Worm (Caenorhabditis elegans) whole organism, L3 larva: ENCODE measurements around the gene ZK470.4.

Experiments used
- aly-2 ChIP-seq: fragments of 150-350 bp; optimal IDR thresholded peaks from 2 replicates; lab custom pipeline; 2014; ENCODE audit warnings: missing biosample characterization, missing genetic modification characterization
- ama-1 ChIP-seq: fragments of 150-350 bp; optimal IDR thresholded peaks from 2 replicates; lab custom pipeline; 2018
- ceh-28 ChIP-seq: fragments of 150-350 bp; optimal IDR thresholded peaks from 2 replicates; lab custom pipeline; 2014; ENCODE audit warnings: missing biosample characterization, missing genetic modification reagents, missing genetic modification characterization
- ceh-82 ChIP-seq: fragments of 150-350 bp; optimal IDR thresholded peaks from 2 replicates; lab custom pipeline; 2014; ENCODE audit warnings: missing biosample characterization, missing genetic modification characterization
- daf-12 ChIP-seq: fragments of 150-350 bp; optimal IDR thresholded peaks from 2 replicates; lab custom pipeline; 2014; ENCODE audit warnings: missing biosample characterization, missing genetic modification reagents, missing genetic modification characterization
- egl-27 ChIP-seq: sonication (generic microtip); optimal IDR thresholded peaks from 4 replicates; lab custom pipeline; 2017; ENCODE audit warnings: missing biosample characterization, missing genetic modification reagents, missing genetic modification characterization
- egl-5 ChIP-seq: fragments of 150-350 bp; optimal IDR thresholded peaks from 2 replicates; lab custom pipeline; 2017; ENCODE audit warnings: missing biosample characterization, missing genetic modification reagents, missing genetic modification characterization, inconsistent platforms
- elt-1 ChIP-seq: fragments of 150-350 bp; optimal IDR thresholded peaks from 2 replicates; lab custom pipeline; 2014; ENCODE audit warnings: missing biosample characterization, missing genetic modification characterization
- elt-2 ChIP-seq: sonication (generic microtip); optimal IDR thresholded peaks from 2 replicates; lab custom pipeline; 2016; ENCODE audit warnings: missing genetic modification reagents, mild to moderate bottlenecking, missing genetic modification characterization, missing compliant biosample characterization
- elt-3 ChIP-seq, 3 experiments: fragments of 150-350 bp in 1 of 3; sonication (generic microtip) in 2 of 3; optimal IDR thresholded peaks; 2 replicates in 2 of 3; 4 replicates in 1 of 3; lab custom pipeline; 2014 to 2017; ENCODE audit warnings: missing biosample characterization in 3 of 3, missing genetic modification characterization in 3 of 3
- eor-1 ChIP-seq, 2 experiments: fragments of 150-350 bp; optimal IDR thresholded peaks; 2 replicates each; lab custom pipeline; 2014 to 2018; ENCODE audit warnings: missing biosample characterization in 2 of 2, missing genetic modification characterization in 2 of 2
- hmg-11 ChIP-seq: sonication (generic microtip); optimal IDR thresholded peaks from 2 replicates; lab custom pipeline; 2016; ENCODE audit warnings: missing genetic modification characterization, missing compliant biosample characterization
- jun-1 ChIP-seq: fragments of 150-350 bp; optimal IDR thresholded peaks from 2 replicates; lab custom pipeline; 2014; ENCODE audit warnings: missing biosample characterization, missing genetic modification reagents, missing genetic modification characterization
- lin-15B ChIP-seq: fragments of 150-350 bp; optimal IDR thresholded peaks from 2 replicates; lab custom pipeline; 2014; ENCODE audit warnings: missing biosample characterization, missing genetic modification characterization
- lsy-12 ChIP-seq: sonication (generic microtip); optimal IDR thresholded peaks from 2 replicates; lab custom pipeline; 2016; ENCODE audit warnings: mild to moderate bottlenecking, missing genetic modification characterization, missing compliant biosample characterization
- mdl-1 ChIP-seq: fragments of 150-350 bp; optimal IDR thresholded peaks from 2 replicates; lab custom pipeline; 2014; ENCODE audit warnings: missing biosample characterization, missing genetic modification characterization
- mml-1 ChIP-seq: fragments of 150-350 bp; sonication (generic microtip); optimal IDR thresholded peaks from 3 replicates; lab custom pipeline; 2014; ENCODE audit warnings: missing biosample characterization, missing genetic modification characterization
- nfya-1 ChIP-seq: sonication (generic microtip); optimal IDR thresholded peaks from 2 replicates; lab custom pipeline; 2017; ENCODE audit warnings: missing genetic modification characterization, mild to moderate bottlenecking, missing compliant biosample characterization, antibody characterized with exemption, moderate library complexity; ENCODE audit not compliant: insufficient read depth
- nhr-11 ChIP-seq: fragments of 150-350 bp; optimal IDR thresholded peaks from 2 replicates; lab custom pipeline; 2014; ENCODE audit warnings: missing biosample characterization, missing genetic modification characterization
- nhr-12 ChIP-seq: fragments of 150-350 bp; optimal IDR thresholded peaks from 2 replicates; lab custom pipeline; 2014; ENCODE audit warnings: missing biosample characterization, missing genetic modification characterization
- nhr-23 ChIP-seq: fragments of 150-350 bp; optimal IDR thresholded peaks from 2 replicates; lab custom pipeline; 2014; ENCODE audit warnings: missing biosample characterization, missing genetic modification reagents, missing genetic modification characterization
- nhr-25 ChIP-seq: sonication (generic microtip); optimal IDR thresholded peaks from 2 replicates; lab custom pipeline; 2017; ENCODE audit warnings: missing biosample characterization, missing genetic modification characterization
- nhr-43 ChIP-seq: sonication (generic microtip); optimal IDR thresholded peaks from 2 replicates; lab custom pipeline; 2016; ENCODE audit warnings: mild to moderate bottlenecking, missing genetic modification characterization, missing compliant biosample characterization; ENCODE audit not compliant: poor library complexity, severe bottlenecking
- nhr-76 ChIP-seq: fragments of 150-350 bp; sonication (generic microtip); optimal IDR thresholded peaks from 5 replicates; lab custom pipeline; 2014; ENCODE audit warnings: missing biosample characterization, missing genetic modification characterization
- pha-4 ChIP-seq: fragments of 150-350 bp; optimal IDR thresholded peaks from 2 replicates; lab custom pipeline; 2014; ENCODE audit warnings: missing biosample characterization, missing genetic modification reagents, missing genetic modification characterization
- pqm-1 ChIP-seq: fragments of 150-350 bp; optimal IDR thresholded peaks from 2 replicates; lab custom pipeline; 2017; ENCODE audit warnings: missing biosample characterization, missing genetic modification characterization, inconsistent platforms
- skn-1 ChIP-seq: fragments of 150-350 bp; optimal IDR thresholded peaks from 2 replicates; lab custom pipeline; 2014; ENCODE audit warnings: missing biosample characterization, missing genetic modification characterization
- snpc-4 ChIP-seq: fragments of 150-350 bp; optimal IDR thresholded peaks from 2 replicates; lab custom pipeline; 2014; ENCODE audit warnings: missing biosample characterization, missing genetic modification characterization
- tbx-2 ChIP-seq: sonication (generic microtip); optimal IDR thresholded peaks from 2 replicates; lab custom pipeline; 2016; ENCODE audit warnings: mild to moderate bottlenecking, missing genetic modification characterization, missing compliant biosample characterization
- unc-39 ChIP-seq: sonication (generic microtip); optimal IDR thresholded peaks from 4 replicates; lab custom pipeline; 2017; ENCODE audit warnings: missing biosample characterization, missing genetic modification characterization
- unc-62 ChIP-seq: fragments of 150-350 bp; sonication (generic microtip); optimal IDR thresholded peaks from 4 replicates; lab custom pipeline; 2014; ENCODE audit warnings: missing biosample characterization, missing genetic modification reagents, missing genetic modification characterization
- zag-1 ChIP-seq: fragments of 150-350 bp; optimal IDR thresholded peaks from 2 replicates; lab custom pipeline; 2014; ENCODE audit warnings: missing biosample characterization, missing genetic modification characterization
- ztf-11 ChIP-seq: fragments of 150-350 bp; optimal IDR thresholded peaks from 2 replicates; lab custom pipeline; 2014; ENCODE audit warnings: missing biosample characterization, missing genetic modification characterization
- ztf-4 ChIP-seq: fragments of 150-350 bp; optimal IDR thresholded peaks from 2 replicates; lab custom pipeline; 2014; ENCODE audit warnings: missing biosample characterization, missing genetic modification characterization

The ZK470.4 gene

DNA sequence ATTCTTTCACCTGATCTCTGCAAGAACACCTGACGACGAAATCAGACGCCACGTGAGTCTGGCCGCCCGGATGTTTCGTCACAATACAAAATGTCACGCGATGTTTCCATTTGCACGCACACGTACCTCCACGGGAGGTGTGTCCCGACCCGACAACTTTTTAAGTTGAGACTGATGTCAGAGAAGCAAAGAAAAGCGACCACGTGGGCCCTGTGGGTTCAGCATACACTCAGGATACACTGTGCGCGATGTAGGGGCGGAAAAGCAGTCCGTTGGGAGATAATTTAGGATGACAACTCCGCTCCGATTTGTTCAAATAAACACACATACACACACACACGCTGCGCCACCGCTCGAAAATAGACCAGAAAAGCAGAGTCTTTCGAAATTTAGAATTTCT lies 2.6 kb upstream of the ZK470.4 start:
- TF ChIP-seq mml-1 (tag; lab: Kevin White, UChicago) (peak; percentile 19), mdl-1 (tag; lab: Kevin White, UChicago) (peak; percentile 88), lsy-12 (tag; lab: Kevin White, UChicago) (peak; percentile 82), tbx-2 (peak; percentile 44), aly-2 (tag; lab: Kevin White, UChicago) (no peak), nhr-23 (peak; percentile 46), ama-1 (lab: Kevin White, UChicago) (peak; percentile 35), egl-5 (tag; lab: Kevin White, UChicago) (no peak), hmg-11 (tag; lab: Kevin White, UChicago) (no peak), ztf-4 (peak; percentile 45), pqm-1 (tag; lab: Kevin White, UChicago) (peak; percentile 23), nfya-1 (tag; lab: Kevin White, UChicago) (peak; percentile 71), eor-1 (tag; optimal IDR thresholded peaks at IDR 0.05; lab: Kevin White, UChicago) (peak in 1 of 2 experiments; percentile 44), elt-2 (peak; percentile 55), ceh-28 (tag; lab: Kevin White, UChicago) (no peak), pha-4 (tag; lab: Kevin White, UChicago) (peak; percentile 87), nhr-25 (tag; lab: Kevin White, UChicago) (peak; percentile 85), nhr-11 (tag; lab: Kevin White, UChicago) (no peak), ztf-11 (tag; lab: Kevin White, UChicago) (no peak), nhr-43 (peak; percentile 97)

DNA sequence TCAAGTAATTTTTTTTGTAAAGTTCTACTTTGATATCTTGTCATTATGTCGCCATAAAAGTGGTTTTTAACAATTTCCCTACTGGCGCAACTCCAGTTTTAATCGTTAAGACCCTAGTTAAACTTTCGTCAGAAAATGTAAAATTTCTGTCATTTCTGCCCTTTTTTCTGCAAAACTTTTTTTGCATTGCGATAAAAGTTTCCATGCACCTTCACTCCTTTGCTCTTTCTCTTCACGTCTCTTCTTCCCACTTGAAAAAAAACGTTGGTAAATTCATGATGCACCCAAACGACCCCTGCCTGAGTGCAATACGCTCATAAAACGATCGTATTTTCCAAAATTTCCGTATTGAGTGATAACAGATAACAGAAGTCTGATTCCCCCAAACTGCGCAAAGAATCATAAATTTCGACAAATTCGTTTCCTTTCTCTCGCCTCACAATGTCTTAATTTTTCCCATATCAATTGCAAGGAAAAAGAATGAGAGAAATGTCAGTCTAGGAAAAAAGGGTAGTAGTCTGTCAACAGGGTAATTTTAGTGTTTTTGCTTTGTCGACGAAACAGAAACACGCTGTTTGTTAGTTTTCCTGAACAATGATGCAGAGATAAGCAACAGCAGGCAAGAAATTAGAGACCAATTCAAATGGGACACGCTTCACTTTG lies 1.3 kb upstream of the ZK470.4 start:
- TF ChIP-seq egl-5 (tag; lab: Kevin White, UChicago) (peak; percentile 79), elt-3 (tag; optimal IDR thresholded peaks at IDR 0.05; lab: Kevin White, UChicago) (peak in 1 of 3 experiments; percentile 68), elt-1 (no peak), nhr-11 (tag; lab: Kevin White, UChicago) (no peak), nhr-76 (tag; lab: Kevin White, UChicago) (no peak), mdl-1 (tag; lab: Kevin White, UChicago) (peak; percentile 40), lsy-12 (tag; lab: Kevin White, UChicago) (no peak), jun-1 (peak; percentile 35), nhr-43 (no peak), nhr-25 (tag; lab: Kevin White, UChicago) (peak; percentile 33), unc-39 (no peak), lin-15B (tag; lab: Kevin White, UChicago) (no peak), nhr-12 (tag; lab: Kevin White, UChicago) (no peak), nhr-23 (peak; percentile 33), egl-27 (no peak), unc-62 (no peak), elt-2 (peak; percentile 23), ama-1 (lab: Kevin White, UChicago) (peak; percentile 61), daf-12 (tag; lab: Kevin White, UChicago) (no peak), nfya-1 (tag; lab: Kevin White, UChicago) (peak; percentile 23), ceh-82 (no peak)

DNA sequence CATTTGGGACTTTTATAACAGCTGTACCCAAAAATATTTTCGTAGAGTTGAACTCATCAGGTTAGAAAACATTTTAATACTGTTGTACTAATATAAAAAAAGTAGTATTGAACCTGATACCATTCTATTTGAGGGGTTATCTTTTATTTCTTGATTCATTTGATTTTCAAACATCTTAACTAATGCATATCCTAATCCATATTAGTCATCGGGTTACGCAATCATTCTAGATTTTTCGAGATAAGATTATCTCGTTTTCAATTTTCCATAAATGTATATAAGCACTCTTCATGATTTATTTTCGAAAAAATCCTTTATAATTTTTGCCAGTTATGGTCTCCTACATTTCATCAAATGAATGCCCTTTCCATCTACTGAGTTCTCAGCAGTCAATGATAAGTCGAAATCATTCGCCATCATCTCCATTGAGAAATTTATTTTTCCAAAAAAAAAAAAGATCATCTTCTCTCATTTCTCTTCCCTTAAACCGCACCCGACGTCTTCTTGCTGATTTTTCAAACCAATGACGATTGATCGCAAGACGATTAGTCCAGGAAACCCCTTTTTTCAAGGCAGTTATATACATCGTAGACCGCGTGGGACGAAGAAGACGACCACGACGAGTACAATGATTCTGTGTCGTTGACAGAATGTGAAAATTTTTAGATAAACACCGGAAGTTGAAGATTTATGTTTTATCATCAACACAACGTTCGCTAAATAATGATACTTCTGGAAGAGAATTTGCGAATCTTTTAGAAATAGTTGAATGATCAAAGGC lies 964 bp downstream of the ZK470.4 start:
- TF ChIP-seq mml-1 (tag; lab: Kevin White, UChicago) (no peak), zag-1 (tag; lab: Kevin White, UChicago) (no peak), nfya-1 (tag; lab: Kevin White, UChicago) (no peak), lin-15B (tag; lab: Kevin White, UChicago) (no peak), daf-12 (tag; lab: Kevin White, UChicago) (no peak), pqm-1 (tag; lab: Kevin White, UChicago) (no peak), ama-1 (lab: Kevin White, UChicago) (peak; percentile 54), nhr-23 (peak; percentile 50), nhr-43 (peak; percentile 68), skn-1 (no peak), snpc-4 (tag; lab: Kevin White, UChicago) (peak; percentile 0), nhr-25 (tag; lab: Kevin White, UChicago) (peak; percentile 46), unc-39 (no peak)
